Fruit fly (Drosophila melanogaster): Measurements from ENCODE around the gene CtIP.

Gene CtIP

DNA sequence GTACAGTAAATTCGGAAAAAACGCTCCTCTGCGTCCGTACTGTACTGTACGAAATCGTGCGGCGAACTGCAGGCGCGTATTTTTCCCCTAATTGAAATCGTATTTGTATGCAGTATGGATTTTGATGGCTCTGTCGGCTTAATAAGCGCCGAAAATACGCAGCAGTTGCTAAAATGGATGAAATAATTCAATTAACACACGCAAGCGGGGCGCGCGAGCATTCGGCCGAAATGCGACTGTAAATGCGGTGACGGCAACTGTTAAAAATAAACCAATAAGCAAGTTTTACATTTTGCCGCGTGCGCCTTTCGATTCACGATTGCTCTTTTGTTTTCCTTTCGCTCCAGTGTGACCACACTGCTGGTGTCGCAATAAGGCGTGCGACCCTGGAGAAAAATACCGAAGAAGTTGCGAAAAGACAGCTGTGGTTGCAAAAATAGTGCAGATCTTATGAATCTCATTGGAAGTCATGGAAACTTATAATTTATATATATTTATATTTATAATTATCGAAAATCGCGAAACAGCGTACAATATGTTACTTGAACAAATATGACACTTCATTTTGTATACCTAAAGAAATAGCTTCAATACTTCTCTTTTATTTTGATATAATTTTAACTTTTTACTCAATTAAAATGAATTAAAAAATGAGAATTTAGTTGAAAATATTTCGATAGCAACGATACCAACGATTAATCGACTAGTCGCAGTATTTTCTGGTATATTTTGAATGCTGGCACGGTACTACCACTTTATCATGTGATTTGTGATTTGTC, 37.2 kb downstream of the CtIP start, which contains the start of the genes CG32428 and CG5969 (continued):
- no peak for TF ChIP-seq CG11723 (GFP tag; optimal IDR thresholded peaks at IDR 0.05)
- TF ChIP-seq CG6689 (GFP tag; IDR thresholded peaks at IDR 0.05) = no peak; the same call in 1 of the 2 replicates
- TF ChIP-seq Lim3 (GFP tag; IDR thresholded peaks at IDR 0.05) = no peak
- TF ChIP-seq ro (GFP tag; IDR thresholded peaks at IDR 0.05) = no peak
- no peak for TF ChIP-seq Doc2 (GFP tag; IDR thresholded peaks at IDR 0.05)
- no peak for TF ChIP-seq CG3163 (GFP tag; optimal IDR thresholded peaks at IDR 0.05)
- TF ChIP-seq CG7745 (tag; optimal IDR thresholded peaks at IDR 0.05) = no peak
- TF ChIP-seq Abd-B (GFP tag; optimal IDR thresholded peaks at IDR 0.05) = peak; percentile 65
- peak; percentile 72 for TF ChIP-seq lab (GFP tag; optimal IDR thresholded peaks at IDR 0.05)
- TF ChIP-seq Myb (GFP tag; optimal IDR thresholded peaks at IDR 0.05) = no peak
- no peak; the same call in 1 of the 2 replicates for TF ChIP-seq ssp (GFP tag; IDR thresholded peaks at IDR 0.05)
- no peak for TF ChIP-seq CG42726 (GFP tag; IDR thresholded peaks at IDR 0.05; ENCODE audit: partially characterized antibody)
- TF ChIP-seq Ravus (GFP tag; IDR thresholded peaks at IDR 0.05) = peak; percentile 13
- peak; percentile 71 for TF ChIP-seq H2.0 (GFP tag; IDR thresholded peaks at IDR 0.05)
- TF ChIP-seq onecut (GFP tag; IDR thresholded peaks at IDR 0.05) = peak; percentile 22; the same call in 1 of the 2 replicates
- peak; percentile 59 for TF ChIP-seq Sin3A (optimal IDR thresholded peaks at IDR 0.05)
- TF ChIP-seq CG15514 (GFP tag; optimal IDR thresholded peaks at IDR 0.05) = peak; percentile 55
- no peak; the same call in 1 of the 2 replicates for TF ChIP-seq MBD-R2 (GFP tag; IDR thresholded peaks at IDR 0.05)
- no peak for TF ChIP-seq schlank (tag; optimal IDR thresholded peaks at IDR 0.05)
- TF ChIP-seq CG34224 (GFP tag; IDR thresholded peaks at IDR 0.05; ENCODE audit: partially characterized antibody) = no peak
- no peak for TF ChIP-seq gcm2 (GFP tag; optimal IDR thresholded peaks at IDR 0.05)
- TF ChIP-seq amos (GFP tag; IDR thresholded peaks at IDR 0.05; ENCODE audit: partially characterized antibody) = no peak
- peak; percentile 28 for TF ChIP-seq Ssrp (tag; optimal IDR thresholded peaks at IDR 0.05)
- peak; percentile 75 for TF ChIP-seq trem (tag; optimal IDR thresholded peaks at IDR 0.05)
- no peak for TF ChIP-seq CG12236 (GFP tag; optimal IDR thresholded peaks at IDR 0.05)
- peak; percentile 6 for TF ChIP-seq Side (GFP tag; optimal IDR thresholded peaks at IDR 0.05)
- TF ChIP-seq CG34422 (GFP tag; IDR thresholded peaks at IDR 0.05) = no peak
- no peak for TF ChIP-seq ato (GFP tag; IDR thresholded peaks at IDR 0.05; ENCODE audit: partially characterized antibody)
- peak; percentile 15 for TF ChIP-seq odd (GFP tag; optimal IDR thresholded peaks at IDR 0.05)
- TF ChIP-seq Hr51 (GFP tag; optimal IDR thresholded peaks at IDR 0.05) = peak; percentile 0 to 79
- TF ChIP-seq CG31365 (tag; optimal IDR thresholded peaks at IDR 0.05) = no peak
- no peak for TF ChIP-seq prd (optimal IDR thresholded peaks at IDR 0.05)
- peak; percentile 65 for TF ChIP-seq prd (GFP tag; IDR thresholded peaks at IDR 0.05)
- no peak for TF ChIP-seq CG18476 (GFP tag; optimal IDR thresholded peaks at IDR 0.05)
- peak; percentile 84 for TF ChIP-seq CG9797 (GFP tag; optimal IDR thresholded peaks at IDR 0.05)
- TF ChIP-seq gfzf (GFP tag; optimal IDR thresholded peaks at IDR 0.05) = peak; percentile 75
- TF ChIP-seq Nf-YC (tag; optimal IDR thresholded peaks at IDR 0.05) = peak; percentile 73
- TF ChIP-seq CG12071 (GFP tag; optimal IDR thresholded peaks at IDR 0.05) = no peak
- no peak for TF ChIP-seq tup (GFP tag; optimal IDR thresholded peaks at IDR 0.05)
- peak; percentile 82 for TF ChIP-seq Med (GFP tag)
- peak; percentile 19 for TF ChIP-seq CG12299 (tag; optimal IDR thresholded peaks at IDR 0.05)
- peak; percentile 16 for TF ChIP-seq CG12942 (GFP tag; optimal IDR thresholded peaks at IDR 0.05)
- no peak for TF ChIP-seq CG7963 (GFP tag; IDR thresholded peaks at IDR 0.05; ENCODE audit: partially characterized antibody)
- no peak for TF ChIP-seq sima (GFP tag; optimal IDR thresholded peaks at IDR 0.05)
- TF ChIP-seq CG8281 (tag; optimal IDR thresholded peaks at IDR 0.05) = peak; percentile 0
- TF ChIP-seq org-1 (GFP tag; optimal IDR thresholded peaks at IDR 0.05) = no peak
- no peak for TF ChIP-seq CG4707 (GFP tag; optimal IDR thresholded peaks at IDR 0.05)
- peak; percentile 20 for TF ChIP-seq nerfin-1 (tag; optimal IDR thresholded peaks at IDR 0.05)
- TF ChIP-seq CG10979 (tag; optimal IDR thresholded peaks at IDR 0.05) = no peak
